Worm (Caenorhabditis elegans) whole organism, L4 larva: ENCODE measurements around the gene nlp-3.

Source experiments
- D1046.2 ChIP-seq: fragments of 200-800 bp; sonication (Bioruptor generic); IDR thresholded peaks from 2 replicates; pipeline ENCODE4 v1.3.6; 2022; ENCODE audit warnings: missing genetic modification characterization, missing compliant biosample characterization
- F26F4.8 ChIP-seq: fragments of 200-800 bp; sonication (Bioruptor generic); conservative IDR thresholded peaks from 2 replicates; pipeline ENCODE4 v1.3.6; 2022; ENCODE audit warnings: missing genetic modification characterization, missing compliant biosample characterization
- F44E2.7 ChIP-seq: fragments of 200-800 bp; sonication (Bioruptor generic); IDR thresholded peaks from 2 replicates; pipeline ENCODE4 v2.1.2; 2022; ENCODE audit warnings: missing genetic modification characterization, missing compliant biosample characterization
- R02D3.7 ChIP-seq: fragments of 150-350 bp; sonication (generic microtip); optimal IDR thresholded peaks from 3 replicates; lab custom pipeline; 2014; ENCODE audit warnings: missing biosample characterization, missing genetic modification characterization
- ZK337.2 ChIP-seq: fragments of 200-800 bp; sonication (Bioruptor generic); IDR thresholded peaks from 2 replicates; pipeline ENCODE4 v1.3.6; 2022; ENCODE audit warnings: missing genetic modification reagents, missing genetic modification characterization, missing compliant biosample characterization
- aha-1 ChIP-seq: fragments of 150-350 bp; peaks from one replicate; lab custom pipeline; 2014; ENCODE audit warnings: missing biosample characterization, missing genetic modification characterization
- aly-2 ChIP-seq: sonication (generic microtip); optimal IDR thresholded peaks from 2 replicates; lab custom pipeline; 2018; ENCODE audit warnings: missing biosample characterization, missing genetic modification characterization
- arid-1 ChIP-seq: fragments of 200-800 bp; sonication (Bioruptor generic); conservative IDR thresholded peaks from 2 replicates; pipeline ENCODE4 v1.3.6; 2022; ENCODE audit warnings: missing genetic modification reagents, missing genetic modification characterization, missing compliant biosample characterization
- ceh-28 ChIP-seq: fragments of 150-350 bp; optimal IDR thresholded peaks from 2 replicates; lab custom pipeline; 2014; ENCODE audit warnings: missing biosample characterization, missing genetic modification reagents, missing genetic modification characterization
- ceh-62 ChIP-seq: sonication (generic microtip); optimal IDR thresholded peaks from 2 replicates; lab custom pipeline; 2017; ENCODE audit warnings: missing biosample characterization, missing genetic modification characterization
- ctbp-1 ChIP-seq: fragments of 200-800 bp; sonication (Bioruptor generic); IDR thresholded peaks from 2 replicates; pipeline ENCODE4 v1.3.6; 2022; ENCODE audit warnings: missing genetic modification reagents, missing genetic modification characterization, missing compliant biosample characterization
- daf-12 ChIP-seq: fragments of 150-350 bp; optimal IDR thresholded peaks from 2 replicates; lab custom pipeline; 2014; ENCODE audit warnings: missing biosample characterization, missing genetic modification reagents, missing genetic modification characterization
- daf-16 ChIP-seq, 3 experiments: sonication (generic microtip); optimal IDR thresholded peaks; 2 replicates each; lab custom pipeline; 2016 to 2017; ENCODE audit warnings: missing genetic modification characterization in 3 of 3, missing genetic modification reagents in 3 of 3, mild to moderate bottlenecking in 2 of 3, missing compliant biosample characterization in 2 of 3, missing biosample characterization in 1 of 3, moderate library complexity in 1 of 3
- daf-8 ChIP-seq: fragments of 200-800 bp; sonication (Bioruptor generic); IDR thresholded peaks from 2 replicates; pipeline ENCODE4 v1.3.6; 2022; ENCODE audit warnings: missing genetic modification characterization, missing compliant biosample characterization
- dmd-6 ChIP-seq: fragments of 200-800 bp; sonication (Bioruptor generic); IDR thresholded peaks from 2 replicates; pipeline ENCODE4 v1.3.6; 2022; ENCODE audit warnings: missing genetic modification reagents, missing genetic modification characterization, missing compliant biosample characterization
- dpl-1 ChIP-seq: fragments of 150-350 bp; optimal IDR thresholded peaks from 2 replicates; lab custom pipeline; 2014; ENCODE audit warnings: missing biosample characterization, missing genetic modification reagents, missing genetic modification characterization
- dve-1 ChIP-seq: sonication (generic microtip); optimal IDR thresholded peaks from 2 replicates; lab custom pipeline; 2017; ENCODE audit warnings: antibody characterized with exemption, mild to moderate bottlenecking, missing genetic modification characterization, missing compliant biosample characterization; ENCODE audit not compliant: insufficient read depth
- egl-27 ChIP-seq: sonication (generic microtip); optimal IDR thresholded peaks from 3 replicates; lab custom pipeline; 2017; ENCODE audit warnings: missing biosample characterization, missing genetic modification reagents, missing genetic modification characterization
- fos-1 ChIP-seq: fragments of 150-350 bp; optimal IDR thresholded peaks from 2 replicates; lab custom pipeline; 2014; ENCODE audit warnings: missing biosample characterization, missing genetic modification characterization
- jun-1 ChIP-seq: fragments of 150-350 bp; optimal IDR thresholded peaks from 2 replicates; lab custom pipeline; 2014; ENCODE audit warnings: missing biosample characterization, missing genetic modification reagents, missing genetic modification characterization
- lim-7 ChIP-seq: fragments of 200-800 bp; sonication (Bioruptor generic); IDR thresholded peaks from 2 replicates; pipeline ENCODE4 v1.3.6; 2022; ENCODE audit warnings: missing genetic modification characterization, missing compliant biosample characterization
- lin-29 ChIP-seq: fragments of 200-800 bp; sonication (Bioruptor generic); IDR thresholded peaks from 2 replicates; pipeline ENCODE4 v1.3.6; 2022; ENCODE audit warnings: missing genetic modification reagents, missing genetic modification characterization, missing compliant biosample characterization
- lsy-2 ChIP-seq, 2 experiments: fragments of 150-350 bp in 1 of 2; sonication (generic microtip) in 1 of 2; optimal IDR thresholded peaks; 2 replicates each; lab custom pipeline; 2014 to 2017; ENCODE audit warnings: missing biosample characterization in 2 of 2, missing genetic modification characterization in 2 of 2
- madf-5 ChIP-seq, 2 experiments: fragments of 200-800 bp; sonication (Bioruptor generic); IDR thresholded peaks; 2 replicates each; pipeline ENCODE4 v1.3.6; 2022; ENCODE audit warnings: missing compliant biosample characterization in 2 of 2, missing genetic modification characterization in 2 of 2
- mdt-29 ChIP-seq: fragments of 200-800 bp; sonication (Bioruptor generic); IDR thresholded peaks from 2 replicates; pipeline ENCODE4 v1.3.6; 2022; ENCODE audit warnings: missing genetic modification reagents, missing genetic modification characterization, missing compliant biosample characterization
- mep-1 ChIP-seq: fragments of 150-350 bp; sonication (generic microtip); optimal IDR thresholded peaks from 3 replicates; lab custom pipeline; 2014; ENCODE audit warnings: missing biosample characterization, missing genetic modification characterization
- mxl-2 ChIP-seq: fragments of 200-800 bp; sonication (Bioruptor generic); conservative IDR thresholded peaks from 2 replicates; pipeline ENCODE4 v1.3.6; 2022; ENCODE audit warnings: missing genetic modification reagents, missing genetic modification characterization, missing compliant biosample characterization
- mxl-3 ChIP-seq: fragments of 200-800 bp; sonication (Bioruptor generic); optimal IDR thresholded peaks from 2 replicates; lab custom pipeline; 2018; ENCODE audit warnings: mild to moderate bottlenecking, missing genetic modification characterization, missing compliant biosample characterization
- nhr-111 ChIP-seq: fragments of 200-800 bp; sonication (Bioruptor generic); optimal IDR thresholded peaks from 2 replicates; lab custom pipeline; 2018; ENCODE audit warnings: mild to moderate bottlenecking, missing genetic modification characterization, missing compliant biosample characterization
- nhr-41 ChIP-seq: fragments of 200-800 bp; sonication (Bioruptor generic); IDR thresholded peaks from 2 replicates; pipeline ENCODE4 v1.3.6; 2022; ENCODE audit warnings: missing genetic modification reagents, missing genetic modification characterization, missing compliant biosample characterization
- nhr-48 ChIP-seq: sonication (generic microtip); optimal IDR thresholded peaks from 2 replicates; lab custom pipeline; 2016; ENCODE audit warnings: mild to moderate bottlenecking, missing genetic modification characterization, missing compliant biosample characterization
- nhr-6 ChIP-seq: fragments of 150-350 bp; optimal IDR thresholded peaks from 2 replicates; lab custom pipeline; 2014; ENCODE audit warnings: missing biosample characterization, missing genetic modification characterization
- nhr-76 ChIP-seq: fragments of 150-350 bp; optimal IDR thresholded peaks from 2 replicates; lab custom pipeline; 2014; ENCODE audit warnings: missing biosample characterization, missing genetic modification characterization
- rbr-2 ChIP-seq: sonication (generic microtip); optimal IDR thresholded peaks from 2 replicates; lab custom pipeline; 2016; ENCODE audit warnings: missing genotype, missing genetic modification characterization, missing compliant biosample characterization
- spr-1 ChIP-seq: sonication (generic microtip); optimal IDR thresholded peaks from 2 replicates; lab custom pipeline; 2016; ENCODE audit warnings: mild to moderate bottlenecking, missing genetic modification characterization, missing compliant biosample characterization
- vab-7 ChIP-seq: fragments of 200-800 bp; sonication (Bioruptor generic); IDR thresholded peaks from 2 replicates; pipeline ENCODE4 v1.3.6; 2022; ENCODE audit warnings: missing genetic modification reagents, missing genetic modification characterization, missing compliant biosample characterization
- zag-1 ChIP-seq: fragments of 150-350 bp; optimal IDR thresholded peaks from 2 replicates; lab custom pipeline; 2014; ENCODE audit warnings: missing biosample characterization, missing genetic modification characterization
- zfp-3 ChIP-seq: fragments of 200-800 bp; sonication (Bioruptor generic); conservative IDR thresholded peaks from 2 replicates; pipeline ENCODE4 v1.3.6; 2022; ENCODE audit warnings: missing genetic modification reagents, missing genetic modification characterization, missing compliant biosample characterization

nlp-3 gene

DNA sequence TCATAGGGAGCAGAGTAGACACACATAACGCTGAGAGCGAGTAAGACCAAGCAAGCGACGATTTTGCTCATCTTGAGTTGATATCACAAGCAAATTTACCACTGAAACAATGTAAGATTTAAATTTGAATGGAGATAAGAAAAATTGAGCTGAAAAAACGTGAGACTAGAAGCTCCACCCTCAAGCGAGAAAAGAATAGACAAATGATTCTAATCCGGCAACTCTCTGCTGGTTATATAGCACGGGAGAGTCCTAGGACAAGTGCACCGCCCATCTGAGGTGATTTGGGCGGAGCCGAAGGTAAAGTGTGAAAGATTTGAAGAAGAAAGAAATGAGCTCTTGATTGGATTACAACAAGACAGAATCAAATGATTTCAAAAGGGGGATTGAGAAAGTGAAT, at the start of gene nlp-3:
Gene nlp-3, minus strand, starts transcription at position 101 of the 400 bp plus-strand sequence.
- TF ChIP-seq ceh-62 (tag; lab: Kevin White, UChicago) (no peak), fos-1 (tag; lab: Kevin White, UChicago) (no peak), aly-2 (no peak), rbr-2 (tag; lab: Kevin White, UChicago) (no peak), zfp-3 (GFP tag; lab: Robert Waterston, UW) (no peak), jun-1 (tag; lab: Kevin White, UChicago) (no peak), egl-27 (tag; lab: Kevin White, UChicago) (no peak), dpl-1 (GFP tag; lab: Kevin White, UChicago) (no peak), aha-1 (tag; lab: Kevin White, UChicago) (no peak), mep-1 (tag; lab: Kevin White, UChicago) (no peak), zag-1 (tag; lab: Kevin White, UChicago) (no peak)

DNA sequence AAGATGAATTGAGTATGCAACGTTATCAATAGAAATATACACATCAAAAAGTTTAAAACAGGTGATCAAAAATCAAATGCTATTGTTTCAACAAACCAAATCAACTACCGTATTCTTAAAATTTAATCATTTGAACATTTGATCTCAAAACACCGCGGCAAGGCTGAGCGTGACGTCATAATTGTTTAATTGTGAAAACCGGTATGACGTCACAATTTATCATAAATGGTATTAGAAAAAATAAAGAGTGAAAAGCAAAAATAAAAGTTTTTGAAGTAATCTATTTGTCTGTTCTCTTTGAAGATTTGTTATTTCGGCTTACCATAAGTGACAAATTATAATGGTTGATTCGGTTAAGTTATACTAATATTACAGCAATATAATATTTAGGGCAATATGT, 49.5 kb upstream of the nlp-3 start:
- TF ChIP-seq ZK337.2 (GFP tag; lab: Robert Waterston, UW) = no peak
- no peak for TF ChIP-seq nhr-111 (GFP tag; lab: Kevin White, UChicago)
- TF ChIP-seq madf-5 (GFP tag; IDR thresholded peaks at IDR 0.05; lab: Robert Waterston, UW) = no peak
- TF ChIP-seq daf-12 (tag; lab: Kevin White, UChicago) = no peak
- TF ChIP-seq lim-7 (GFP tag; lab: Robert Waterston, UW) = no peak
- TF ChIP-seq F26F4.8 (GFP tag; lab: Robert Waterston, UW) = no peak
- TF ChIP-seq D1046.2 (GFP tag; lab: Robert Waterston, UW) = no peak
- no peak for TF ChIP-seq nhr-48 (tag; lab: Kevin White, UChicago)
- TF ChIP-seq nhr-41 = no peak
- no peak for TF ChIP-seq daf-16 (GFP tag; optimal IDR thresholded peaks at IDR 0.05; lab: Kevin White, UChicago)
- no peak for TF ChIP-seq daf-16 (tag; optimal IDR thresholded peaks at IDR 0.05; lab: Kevin White, UChicago)
- TF ChIP-seq mxl-3 = no peak
- TF ChIP-seq nhr-6 (tag; lab: Kevin White, UChicago) = no peak

DNA sequence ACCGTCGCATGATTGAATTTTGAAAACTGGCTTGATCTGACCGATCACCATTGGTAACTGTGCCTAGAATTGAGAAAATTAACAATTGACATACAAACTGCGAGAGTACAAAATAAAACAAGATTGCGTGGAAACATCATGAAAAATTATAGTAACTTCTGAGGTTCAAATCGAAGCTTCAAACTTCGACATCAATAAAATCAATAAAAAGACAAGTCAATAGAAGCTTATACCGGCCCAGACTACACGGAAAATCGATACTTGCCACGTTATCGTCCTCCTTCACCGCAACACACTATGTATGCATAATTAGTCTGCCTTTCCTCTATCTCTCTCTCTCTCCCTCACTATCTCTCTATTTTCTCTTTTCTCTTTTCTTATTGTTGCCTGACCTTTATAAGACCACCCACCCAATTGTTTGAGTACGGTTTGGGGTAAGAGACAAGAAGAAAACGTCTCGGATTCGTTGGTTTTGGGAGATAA, 48.4 kb upstream of the nlp-3 start, which contains the start of gene skr-21:
Gene skr-21, minus strand, starts transcription at position 51 of the 483 bp plus-strand sequence.
- no peak for TF ChIP-seq arid-1 (GFP tag; lab: Robert Waterston, UW)
- TF ChIP-seq egl-27 (tag; lab: Kevin White, UChicago) = no peak
- TF ChIP-seq lin-29 (GFP tag; lab: Robert Waterston, UW) = no peak
- no peak for TF ChIP-seq R02D3.7
- TF ChIP-seq nhr-76 = no peak
- no peak for TF ChIP-seq ctbp-1 (GFP tag; lab: Robert Waterston, UW)
- TF ChIP-seq lsy-2 (tag; optimal IDR thresholded peaks at IDR 0.05; lab: Kevin White, UChicago) = no peak
- TF ChIP-seq spr-1 = no peak
- TF ChIP-seq dmd-6 = no peak
- TF ChIP-seq nhr-6 (tag; lab: Kevin White, UChicago) = peak; percentile 32
- TF ChIP-seq ceh-28 (tag; lab: Kevin White, UChicago) = peak; percentile 64
- TF ChIP-seq daf-8 (GFP tag; lab: Robert Waterston, UW) = no peak
- no peak for TF ChIP-seq mxl-2 (GFP tag; lab: Robert Waterston, UW)
- TF ChIP-seq F44E2.7 (GFP tag; lab: Robert Waterston, UW) = no peak
- TF ChIP-seq vab-7 (GFP tag; lab: Robert Waterston, UW) = no peak
- no peak for TF ChIP-seq daf-16 (GFP tag; optimal IDR thresholded peaks at IDR 0.05; lab: Kevin White, UChicago)
- no peak for TF ChIP-seq daf-16 (tag; optimal IDR thresholded peaks at IDR 0.05; lab: Kevin White, UChicago)
- no peak for TF ChIP-seq nhr-48 (tag; lab: Kevin White, UChicago)
- peak; percentile 5 for TF ChIP-seq dve-1 (tag; lab: Kevin White, UChicago)
- no peak for TF ChIP-seq aly-2
- no peak for TF ChIP-seq mdt-29 (GFP tag; lab: Robert Waterston, UW)
